Fruit fly (Drosophila melanogaster): ENCODE data around the gene CG2217.

The CG2217 gene

DNA sequence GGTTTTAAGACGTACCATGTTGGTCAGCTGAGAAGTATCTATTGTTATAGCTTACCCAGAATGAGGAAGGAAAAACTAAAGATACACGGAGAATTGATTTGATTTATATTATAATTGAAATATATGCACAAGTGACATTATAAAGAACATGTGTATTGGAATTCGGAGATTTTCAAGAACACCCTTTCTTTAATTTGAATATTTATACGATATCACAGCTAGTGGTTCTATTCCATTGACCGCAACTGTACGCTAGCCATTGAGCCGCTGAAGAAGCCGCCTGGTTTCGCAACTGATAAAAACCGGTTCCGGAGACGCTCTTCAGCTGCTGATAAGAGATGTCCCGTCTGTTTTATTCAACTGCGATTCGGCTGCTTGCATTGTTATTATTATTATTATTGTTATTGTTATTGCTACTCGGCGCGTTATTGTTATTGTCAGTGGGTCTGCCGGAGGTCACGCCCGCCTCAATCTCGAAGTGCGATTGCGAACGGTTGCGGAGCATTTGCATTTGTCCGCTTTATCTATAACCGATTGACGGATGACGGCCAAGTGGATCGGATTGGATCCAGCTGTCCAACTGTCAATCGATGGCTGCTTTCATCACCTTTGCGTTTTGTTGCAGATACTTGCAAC is 39.0 kb upstream of the CG2217 start (continued):
- TF ChIP-seq CG17359 (tag; optimal IDR thresholded peaks at IDR 0.05), result peak; percentile 29
- TF ChIP-seq CG15696 (tag; optimal IDR thresholded peaks at IDR 0.05), result peak; percentile 3
- TF ChIP-seq CG30020 (tag; optimal IDR thresholded peaks at IDR 0.05), result no peak
- no peak for TF ChIP-seq prd (optimal IDR thresholded peaks at IDR 0.05)
- TF ChIP-seq prd (GFP tag; IDR thresholded peaks at IDR 0.05), result peak; percentile 60
- no peak for TF ChIP-seq CrebB (tag; optimal IDR thresholded peaks at IDR 0.05)

DNA sequence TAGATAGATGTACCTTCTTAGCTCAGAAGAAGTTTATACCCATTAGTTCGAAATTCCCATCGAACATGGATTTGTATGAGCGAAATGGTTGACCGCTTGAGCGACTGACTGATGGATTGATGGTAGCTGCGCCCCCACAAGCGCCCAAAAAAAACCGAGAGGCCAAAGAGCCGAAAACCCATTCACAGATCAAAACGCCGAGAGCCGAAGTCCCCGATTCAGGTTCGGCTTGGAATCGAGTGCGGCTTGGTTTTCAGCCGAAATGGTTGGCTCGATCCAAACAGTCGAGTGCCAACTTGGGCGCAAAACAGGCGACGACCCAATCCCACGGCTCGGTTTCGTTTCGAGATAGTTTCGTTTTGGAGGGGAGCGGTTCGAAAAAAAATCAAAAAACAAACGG is 37.4 kb upstream of the CG2217 start:
- TF ChIP-seq CG10543 (GFP tag; optimal IDR thresholded peaks at IDR 0.05) (peak; percentile 43), ERR (GFP tag; optimal IDR thresholded peaks at IDR 0.05) (no peak), B-H1 (GFP tag; IDR thresholded peaks at IDR 0.05) (no peak), CG8281 (tag; optimal IDR thresholded peaks at IDR 0.05) (peak; percentile 92), bowl (GFP tag; IDR thresholded peaks at IDR 0.05) (no peak), CG12299 (tag; optimal IDR thresholded peaks at IDR 0.05) (no peak), D19B (GFP tag; optimal IDR thresholded peaks at IDR 0.05) (peak; percentile 24), sens-2 (GFP tag; IDR thresholded peaks at IDR 0.05) (no peak), CG5180 (GFP tag; optimal IDR thresholded peaks at IDR 0.05) (peak; percentile 99), z (GFP tag; IDR thresholded peaks at IDR 0.05) (peak; percentile 70; the same call in 2 of the 3 replicates), Rfx (GFP tag; IDR thresholded peaks at IDR 0.05) (0 out of 2 replicates have a peak, but pooled peaks have one; percentile 7), az2 (GFP tag; optimal IDR thresholded peaks at IDR 0.05) (no peak), CG15269 (tag; optimal IDR thresholded peaks at IDR 0.05) (peak; percentile 45), stc (GFP tag; IDR thresholded peaks at IDR 0.05) (no peak), BtbVII (GFP tag; optimal IDR thresholded peaks at IDR 0.05) (no peak), yki (optimal IDR thresholded peaks at IDR 0.05) (no peak), Med (GFP tag) (peak; percentile 73), CG1529 (GFP tag; optimal IDR thresholded peaks at IDR 0.05) (no peak), CG13894 (tag; optimal IDR thresholded peaks at IDR 0.05) (peak; percentile 52), Lim3 (GFP tag; IDR thresholded peaks at IDR 0.05) (no peak), CG7963 (GFP tag; IDR thresholded peaks at IDR 0.05; ENCODE audit: partially characterized antibody) (no peak), CG6689 (GFP tag; IDR thresholded peaks at IDR 0.05) (no peak), Sox100B (GFP tag; optimal IDR thresholded peaks at IDR 0.05) (no peak), bsh (GFP tag; optimal IDR thresholded peaks at IDR 0.05) (no peak), so (GFP tag; IDR thresholded peaks at IDR 0.05) (no peak), CG17361 (GFP tag; IDR thresholded peaks at IDR 0.05) (no peak), Deaf1 (tag; optimal IDR thresholded peaks at IDR 0.05) (peak; percentile 97), CG12769 (tag; optimal IDR thresholded peaks at IDR 0.05) (peak; percentile 58), onecut (GFP tag; IDR thresholded peaks at IDR 0.05) (no peak), Jarid2 (GFP tag; optimal IDR thresholded peaks at IDR 0.05) (peak; percentile 48), pho (GFP tag; optimal IDR thresholded peaks at IDR 0.05) (no peak)

DNA sequence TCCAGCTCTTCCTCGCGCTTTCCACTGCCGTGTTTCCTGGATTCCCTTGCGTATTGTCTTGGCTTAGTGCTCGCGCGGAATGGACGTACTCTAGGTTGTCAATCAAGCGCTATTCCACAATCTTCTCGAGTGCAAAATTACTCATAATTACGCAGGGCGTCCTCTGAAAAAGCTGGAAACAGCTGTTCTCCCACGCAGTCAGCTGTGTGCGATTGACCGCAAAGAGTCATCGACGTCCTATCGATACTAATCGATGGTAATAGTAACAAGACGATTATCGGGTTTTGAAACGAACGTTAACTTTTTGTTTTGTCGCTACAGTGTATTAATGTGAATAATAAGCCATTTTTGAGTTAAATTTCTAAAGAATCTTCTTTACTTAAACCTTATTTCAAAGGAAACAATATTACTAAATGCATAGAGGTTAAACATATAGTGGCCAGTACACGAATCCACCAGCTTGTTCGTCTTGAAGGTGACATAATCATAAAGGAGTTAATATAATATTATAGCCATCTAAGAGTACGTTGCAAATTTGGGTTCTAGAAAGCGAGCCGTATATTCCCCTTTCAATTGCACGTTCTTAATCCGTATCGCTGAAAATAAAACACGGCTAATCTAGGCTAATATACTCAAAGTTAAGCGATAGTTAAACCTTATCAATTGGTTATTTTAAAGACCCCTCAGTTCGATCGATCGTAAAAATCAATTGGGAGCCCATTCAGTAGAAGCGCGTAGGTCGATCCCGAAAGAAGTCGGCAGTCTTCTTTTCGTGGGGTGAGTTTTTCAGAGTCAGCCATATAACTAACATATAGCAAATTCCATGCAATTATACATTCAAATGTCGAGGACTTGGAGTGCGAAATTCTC is 36.5 kb upstream of the CG2217 start, which contains the start of the genes CG2224 and CDase:
Gene CG2224 (minus strand): TSS at position 235 of the 870 bp plus-strand sequence.
Gene CDase (plus strand): TSS at position 456 of the 870 bp plus-strand sequence.
- TF ChIP-seq CrebB (tag; optimal IDR thresholded peaks at IDR 0.05), result peak; percentile 3
- no peak for TF ChIP-seq tio (GFP tag; optimal IDR thresholded peaks at IDR 0.05)
- TF ChIP-seq CG17186 (GFP tag; optimal IDR thresholded peaks at IDR 0.05), result peak; percentile 8
- no peak for TF ChIP-seq CG12744 (GFP tag; optimal IDR thresholded peaks at IDR 0.05)
- peak; percentile 98 for TF ChIP-seq CG34224 (GFP tag; IDR thresholded peaks at IDR 0.05; ENCODE audit: partially characterized antibody)
- no peak for TF ChIP-seq Awh (GFP tag; IDR thresholded peaks at IDR 0.05)
- peak; percentile 91 for TF ChIP-seq tna (GFP tag; IDR thresholded peaks at IDR 0.05; ENCODE audit: partially characterized antibody)
- TF ChIP-seq CG7357 (GFP tag; IDR thresholded peaks at IDR 0.05), result no peak
- TF ChIP-seq sens (GFP tag), result peak; percentile 55
- TF ChIP-seq klu (GFP tag; IDR thresholded peaks at IDR 0.05), result 0 out of 2 replicates have a peak, but pooled peaks have one; percentile 14
- peak; percentile 16 for TF ChIP-seq CG4617 (GFP tag; optimal IDR thresholded peaks at IDR 0.05; ENCODE audit: borderline replicate concordance)
- no peak for TF ChIP-seq CG11085 (GFP tag; IDR thresholded peaks at IDR 0.05)
- TF ChIP-seq exex (tag; optimal IDR thresholded peaks at IDR 0.05), result peak; percentile 71
